Fruit fly (Drosophila melanogaster) whole organism, pupa: ENCODE results near the gene RhoGAP18B.

Experiments used
- CG10348 ChIP-seq: fragments of 200-800 bp; sonication (Bioruptor generic); IDR thresholded peaks from 2 replicates; pipeline ENCODE4 v1.3.6; 2022; ENCODE audit warnings: missing biosample characterization, missing genetic modification characterization
- CG14655 ChIP-seq: fragments of 200-800 bp; sonication (Bioruptor generic); optimal IDR thresholded peaks from 3 replicates; lab custom pipeline; 2017; ENCODE audit warnings: mild to moderate bottlenecking, missing biosample characterization, missing genetic modification reagents, missing genetic modification characterization
- CG4496 ChIP-seq: fragments of 200-800 bp; sonication (Bioruptor generic); IDR thresholded peaks from 3 replicates; pipeline ENCODE4 v1.3.6; 2022; ENCODE audit warnings: missing biosample characterization, missing genetic modification characterization
- CG8159 ChIP-seq: fragments of 200-800 bp; sonication (Bioruptor generic); optimal IDR thresholded peaks from 3 replicates; lab custom pipeline; 2018; ENCODE audit warnings: missing biosample characterization, mild to moderate bottlenecking, missing genetic modification characterization, moderate library complexity
- CG8301 ChIP-seq: fragments of 200-800 bp; sonication (Bioruptor generic); optimal IDR thresholded peaks from 2 replicates; lab custom pipeline; 2018; ENCODE audit warnings: missing biosample characterization, mild to moderate bottlenecking, missing genetic modification characterization
- D1 ChIP-seq: fragments of 200-800 bp; sonication (Bioruptor generic); optimal IDR thresholded peaks from 2 replicates; lab custom pipeline; 2018; ENCODE audit warnings: missing biosample characterization, mild to moderate bottlenecking, missing genetic modification characterization, moderate library complexity
- EcR ChIP-seq: fragments of 200-800 bp; sonication (Bioruptor generic); optimal IDR thresholded peaks from 3 replicates; lab custom pipeline; 2019; ENCODE audit warnings: missing biosample characterization, missing genetic modification characterization, mild to moderate bottlenecking, moderate library complexity, missing genetic modification reagents
- Ets98B ChIP-seq: fragments of 200-800 bp; sonication (Bioruptor generic); IDR thresholded peaks from 2 replicates; pipeline ENCODE4 v1.3.6; 2022; ENCODE audit warnings: missing biosample characterization, missing genetic modification characterization
- Pif1A ChIP-seq: fragments of 200-800 bp; sonication (Bioruptor generic); optimal IDR thresholded peaks from 3 replicates; lab custom pipeline; 2016; ENCODE audit warnings: missing biosample characterization, missing genetic modification characterization
- Pif1B ChIP-seq: fragments of 200-800 bp; sonication (Bioruptor generic); optimal IDR thresholded peaks from 3 replicates; lab custom pipeline; 2016; ENCODE audit warnings: missing biosample characterization, missing genetic modification characterization
- fd96Ca ChIP-seq: fragments of 200-800 bp; sonication (Bioruptor generic); IDR thresholded peaks from 3 replicates; pipeline ENCODE4 v1.3.6; 2022; ENCODE audit warnings: missing biosample characterization, missing genetic modification characterization
- gl ChIP-seq: fragments of 200-800 bp; sonication (Bioruptor generic); optimal IDR thresholded peaks from 2 replicates; lab custom pipeline; 2018; ENCODE audit warnings: missing biosample characterization, mild to moderate bottlenecking, missing genetic modification characterization
- rn ChIP-seq: fragments of 200-800 bp; sonication (Bioruptor generic); IDR thresholded peaks from 2 replicates; pipeline ENCODE4 v1.3.6; 2022; ENCODE audit warnings: missing biosample characterization, missing genetic modification characterization

DNA sequence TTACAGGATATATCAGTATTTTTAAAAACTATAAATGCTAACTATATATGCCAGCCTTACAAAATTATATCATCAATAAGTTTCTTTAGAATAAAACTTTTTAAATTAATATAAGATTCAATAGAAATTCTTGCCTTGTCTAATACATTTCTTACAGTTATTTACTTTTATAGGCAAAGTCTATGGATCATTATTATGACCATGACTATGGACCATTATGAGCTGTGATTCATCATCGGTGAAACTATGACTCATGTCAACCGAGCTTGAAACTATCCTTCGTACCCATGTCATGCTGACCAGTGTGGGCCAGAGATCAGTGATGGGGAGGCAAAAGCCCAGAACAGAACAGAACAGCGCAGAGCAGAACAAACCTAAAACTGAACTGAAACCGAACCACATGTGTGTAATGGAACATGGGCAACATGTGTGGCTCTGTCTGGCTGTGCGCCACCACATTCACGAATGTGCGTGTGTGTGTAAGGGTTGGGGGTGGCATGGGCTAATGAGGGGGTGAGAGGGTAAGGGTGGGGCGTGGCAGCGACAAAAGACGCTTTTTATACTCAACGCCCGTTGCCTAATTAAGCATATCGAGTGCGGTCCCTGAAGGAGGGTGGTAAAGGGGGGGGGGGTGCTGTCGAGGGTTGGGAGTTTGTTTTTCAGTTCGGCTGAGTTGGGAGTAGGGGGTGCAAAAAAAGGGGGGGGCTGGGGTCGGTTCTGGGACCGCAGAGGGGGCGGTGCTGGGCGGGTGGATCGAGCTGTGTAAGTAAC is 8.2 kb downstream of the RhoGAP18B start:
- TF ChIP-seq rn (GFP tag; lab: Robert Waterston, UW) (no peak), CG10348 (GFP tag; lab: Robert Waterston, UW) (no peak), CG8159 (tag; lab: Kevin White, UChicago) (peak; percentile 60), D1 (tag; lab: Kevin White, UChicago) (no peak), EcR (GFP tag; lab: Kevin White, UChicago) (no peak), CG14655 (GFP tag; lab: Kevin White, UChicago) (peak; percentile 50), gl (tag; lab: Kevin White, UChicago) (no peak), fd96Ca (GFP tag; lab: Robert Waterston, UW) (no peak), Pif1A (no peak), CG4496 (GFP tag; lab: Robert Waterston, UW) (no peak), Ets98B (GFP tag; lab: Robert Waterston, UW) (no peak), CG8301 (no peak), Pif1B (no peak)
